Fruit fly (Drosophila melanogaster): ENCODE results near the gene CG5731.
A peak's percentile ranks its signal among the peaks of the same experiment; 100 is the strongest.

CG5731 gene

DNA sequence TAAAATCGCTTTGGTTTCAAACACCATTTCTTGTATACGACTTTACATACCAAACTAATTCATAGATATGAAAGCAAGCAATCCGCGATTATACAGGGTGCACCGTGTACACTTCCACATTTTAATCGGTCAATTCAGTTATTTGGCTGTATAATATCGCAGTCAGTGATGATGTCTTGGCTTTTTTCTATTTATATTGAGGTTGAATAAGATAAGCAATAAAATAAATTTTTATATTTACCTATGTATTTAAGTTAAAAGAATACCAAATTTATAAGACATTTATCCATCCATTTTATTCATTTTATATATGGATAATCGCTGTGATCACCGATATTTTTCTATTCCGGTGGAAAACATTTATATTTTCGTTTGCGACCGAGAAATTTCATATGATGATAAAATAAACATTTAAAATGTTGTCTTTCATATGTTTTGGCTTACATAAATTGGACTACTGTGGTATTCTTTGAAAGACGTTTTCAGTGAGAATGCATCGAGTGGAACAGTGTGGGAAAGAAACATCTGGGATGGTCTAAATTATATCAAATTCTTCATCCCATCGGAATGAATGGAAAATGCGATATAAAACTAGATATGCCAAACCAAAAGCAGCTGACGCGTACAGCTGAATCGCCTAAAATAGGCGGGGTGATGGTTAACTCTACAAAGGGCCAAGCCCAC, 17.3 kb upstream of the CG5731 start, which contains the start of gene CG5708:
TSS of gene CG5708 (minus strand) at position 85 of the 684 bp plus-strand sequence.
- TF ChIP-seq noc (tag; optimal IDR thresholded peaks at IDR 0.05): no peak

DNA sequence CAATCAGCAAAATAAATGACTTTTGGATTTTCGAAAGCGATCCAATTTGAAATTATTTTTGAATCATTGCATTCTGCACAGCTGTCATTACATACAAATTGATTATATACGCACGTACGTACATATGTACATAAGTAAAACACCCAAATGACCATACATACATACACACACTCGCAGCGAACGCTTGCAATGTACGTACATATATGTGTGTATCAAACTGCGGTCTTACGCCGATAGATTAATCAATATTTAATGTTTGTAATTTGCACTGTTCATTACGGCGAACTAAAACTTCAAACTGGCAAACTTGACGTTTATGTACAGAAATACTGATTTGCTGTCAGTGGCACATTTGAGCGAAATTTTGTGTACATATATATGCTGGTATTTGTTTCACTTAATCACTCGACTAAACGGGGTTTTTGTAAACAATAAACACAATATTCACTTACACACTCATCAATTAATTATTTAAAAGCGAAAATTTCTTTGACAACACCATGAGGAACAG, 16.7 kb upstream of the CG5731 start:
- no peak for TF ChIP-seq noc (tag; optimal IDR thresholded peaks at IDR 0.05)

DNA sequence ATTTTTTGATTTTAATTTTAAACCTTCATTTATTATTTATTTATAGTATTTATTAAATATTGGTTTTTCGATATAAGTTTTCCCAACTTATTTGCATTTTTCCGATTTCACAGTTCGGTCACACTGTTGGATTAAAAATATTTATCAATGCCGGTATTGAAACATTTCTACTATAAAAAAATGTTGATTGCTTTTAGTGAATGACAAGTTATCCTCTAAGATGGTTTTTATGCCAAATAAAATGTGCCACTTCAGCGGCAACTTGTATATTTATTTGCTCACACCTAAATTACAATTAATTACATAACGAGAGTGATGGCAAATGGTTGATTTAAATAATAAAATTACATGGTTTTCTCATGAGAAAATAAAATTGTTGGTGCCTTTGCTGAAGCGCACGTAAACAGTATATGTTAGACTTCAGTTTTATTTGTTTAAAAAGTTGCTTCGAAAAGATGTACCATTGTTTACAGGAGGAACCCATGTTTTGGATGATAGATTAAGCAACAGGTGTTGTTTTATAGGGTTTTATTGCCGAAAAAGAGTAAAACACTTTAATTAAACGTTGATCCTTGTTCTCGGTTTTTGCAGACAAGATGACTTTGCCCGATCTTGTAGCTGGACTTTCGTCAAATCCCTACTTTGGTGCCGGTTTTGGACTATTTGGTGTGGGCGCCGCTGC, 13.1 kb upstream of the CG5731 start, which contains the start of gene Bcs1:
TSS of gene Bcs1 (plus strand) at position 108 of the 682 bp plus-strand sequence.
- no peak for TF ChIP-seq noc (tag; optimal IDR thresholded peaks at IDR 0.05)

DNA sequence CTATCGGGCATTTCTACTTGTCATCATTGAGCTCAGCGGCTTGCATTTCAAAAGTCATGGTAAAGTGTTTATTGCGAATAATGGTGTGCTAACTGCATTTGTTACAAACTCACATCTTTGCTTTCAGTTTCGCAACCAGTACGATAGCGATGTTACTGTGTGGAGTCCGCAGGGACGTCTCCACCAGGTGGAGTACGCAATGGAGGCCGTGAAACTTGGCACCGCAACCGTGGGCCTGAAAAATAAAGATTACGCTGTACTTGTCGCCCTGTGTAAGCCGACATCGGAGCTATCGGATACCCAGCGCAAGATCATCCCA, 11.8 kb upstream of the CG5731 start:
- TF ChIP-seq noc (tag; optimal IDR thresholded peaks at IDR 0.05): no peak

DNA sequence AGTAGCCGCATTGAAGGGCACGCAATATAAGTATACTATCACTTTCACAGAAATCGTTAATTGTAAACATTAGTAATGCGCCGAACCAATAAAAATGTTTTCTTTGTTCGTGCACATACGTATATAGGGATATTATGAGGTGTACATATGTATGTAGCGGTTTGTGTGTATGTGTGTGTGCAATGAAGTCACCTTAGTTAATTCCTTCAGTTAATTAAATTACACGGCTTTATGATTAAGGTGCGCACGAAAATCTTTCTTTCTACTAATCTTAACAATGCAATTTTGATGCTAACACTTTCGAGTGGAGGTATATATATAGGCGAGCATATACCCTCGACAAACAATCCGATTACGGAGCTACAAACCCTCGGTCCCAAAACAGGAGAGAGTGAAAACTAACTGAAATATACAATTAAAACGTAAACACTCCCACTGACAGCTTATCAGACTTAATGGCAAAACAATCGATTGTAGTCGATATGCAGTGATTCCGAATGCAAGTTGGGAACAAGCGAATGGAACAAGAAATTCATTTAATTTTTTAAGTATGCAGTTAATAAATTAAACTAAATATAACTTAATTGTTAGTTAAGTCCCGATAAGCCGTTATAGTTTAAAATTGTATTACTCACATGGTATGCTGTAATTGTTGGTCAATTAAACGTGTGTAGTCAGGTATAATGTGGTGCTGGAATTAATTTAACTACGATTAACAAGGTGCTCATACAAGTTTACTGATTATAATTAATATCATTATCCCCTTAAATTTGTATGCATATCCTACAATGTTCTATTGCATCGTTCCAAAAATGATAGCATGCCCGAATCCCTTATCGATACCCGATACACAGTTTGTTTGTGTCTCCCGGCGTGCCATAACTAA, 11.2 kb upstream of the CG5731 start, which contains the start of the genes Npc1a and Prosalpha6:
TSS of gene Npc1a (minus strand) at position 716 of the 886 bp plus-strand sequence.
TSS of gene Prosalpha6 (plus strand) at position 851 of the 886 bp plus-strand sequence.
- no peak for TF ChIP-seq noc (tag; optimal IDR thresholded peaks at IDR 0.05)

DNA sequence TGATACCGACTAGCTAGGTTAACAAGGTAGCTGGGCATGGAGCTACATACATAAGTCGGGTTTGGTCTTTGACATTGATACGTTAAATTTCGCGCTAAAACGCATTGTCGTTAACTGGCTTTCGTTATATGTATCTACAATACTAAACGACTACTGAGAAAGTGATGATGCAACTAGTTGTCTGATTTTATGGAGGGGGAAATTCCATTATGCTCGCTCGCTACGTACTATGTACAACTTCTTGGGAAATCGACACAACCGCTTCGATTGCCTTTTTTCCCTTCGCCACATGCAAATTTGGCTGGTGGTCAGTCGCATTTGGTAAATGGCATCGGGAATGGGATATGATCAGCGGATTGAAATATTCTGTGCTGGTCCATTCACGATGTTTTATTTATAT, 10.5 kb upstream of the CG5731 start:
- no peak for TF ChIP-seq noc (tag; optimal IDR thresholded peaks at IDR 0.05)

DNA sequence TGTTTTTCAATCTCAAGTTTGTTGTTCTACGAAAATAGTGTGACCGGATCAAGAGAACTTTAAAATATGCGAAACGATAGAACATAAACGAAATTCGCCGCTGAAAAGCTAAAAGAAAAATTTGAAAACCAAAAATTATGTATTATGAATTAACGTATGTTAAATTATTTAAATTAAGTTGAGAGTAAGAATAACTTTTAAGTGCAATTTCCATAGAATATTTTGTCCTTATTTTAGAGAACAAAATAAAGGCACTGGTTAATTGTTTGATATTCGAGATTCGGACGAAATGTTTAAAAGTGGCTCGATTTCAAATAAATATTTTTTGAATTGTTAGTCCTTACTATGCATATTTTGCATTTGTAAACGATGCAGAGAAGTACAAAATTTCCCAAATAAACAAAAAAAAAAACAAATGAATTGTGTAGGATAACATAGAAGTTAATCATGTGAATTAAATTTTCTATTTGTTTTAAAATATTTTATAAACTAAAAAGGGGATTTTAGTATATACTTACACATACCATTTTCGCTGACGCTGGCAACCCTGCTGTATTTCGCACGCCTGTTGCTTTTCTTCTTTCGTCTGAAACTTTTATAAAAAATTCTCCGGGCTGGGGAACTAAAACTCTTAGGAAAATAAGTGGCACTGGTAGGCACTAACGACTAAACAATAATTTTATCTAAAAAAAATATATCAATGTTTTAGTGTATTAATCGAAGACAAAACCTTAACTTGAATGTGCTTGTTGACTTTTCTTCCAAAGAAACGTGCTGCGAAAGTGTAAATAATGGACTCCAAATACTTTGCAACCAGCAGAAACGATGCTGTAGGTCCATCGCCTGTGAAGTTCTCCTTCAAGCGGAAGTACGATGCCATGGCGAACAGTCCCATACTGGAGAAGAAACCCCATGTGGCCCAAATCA, 1.4 kb upstream of the CG5731 start, which contains the start of the genes CG5727 and ath:
TSS of gene CG5727 (minus strand) at position 51 of the 927 bp plus-strand sequence.
TSS of gene ath (plus strand) at position 513 of the 927 bp plus-strand sequence.
- TF ChIP-seq noc (tag; optimal IDR thresholded peaks at IDR 0.05): no peak

DNA sequence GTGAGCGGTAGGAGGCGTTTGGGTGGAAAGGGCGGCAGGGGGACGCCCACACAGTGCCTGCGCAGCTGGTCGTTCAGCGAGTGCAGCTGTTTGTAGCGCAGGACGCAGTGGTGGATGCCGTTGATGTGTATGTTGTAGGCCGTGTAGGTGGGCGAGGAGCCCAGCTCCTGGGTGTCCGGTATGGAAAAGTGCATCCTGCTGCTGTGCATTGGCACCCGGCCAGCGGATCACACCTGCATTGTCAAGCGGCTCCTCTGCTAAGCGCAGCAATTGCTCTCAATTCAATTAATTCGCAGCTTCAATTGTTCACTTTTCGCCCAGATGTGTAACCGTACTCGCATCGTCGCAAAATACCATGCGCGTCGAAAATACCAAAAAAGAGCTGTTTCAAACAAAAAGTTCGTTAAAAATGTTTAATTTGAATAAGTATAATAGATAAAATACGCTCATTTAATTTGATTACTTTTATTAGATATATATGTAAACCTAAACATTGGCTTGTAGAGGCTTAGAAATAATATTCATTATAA, 2.8 kb downstream of the CG5731 start, which contains the start of gene Snx17:
TSS of gene Snx17 (minus strand) at position 329 of the 530 bp plus-strand sequence.
- TF ChIP-seq noc (tag; optimal IDR thresholded peaks at IDR 0.05): no peak

DNA sequence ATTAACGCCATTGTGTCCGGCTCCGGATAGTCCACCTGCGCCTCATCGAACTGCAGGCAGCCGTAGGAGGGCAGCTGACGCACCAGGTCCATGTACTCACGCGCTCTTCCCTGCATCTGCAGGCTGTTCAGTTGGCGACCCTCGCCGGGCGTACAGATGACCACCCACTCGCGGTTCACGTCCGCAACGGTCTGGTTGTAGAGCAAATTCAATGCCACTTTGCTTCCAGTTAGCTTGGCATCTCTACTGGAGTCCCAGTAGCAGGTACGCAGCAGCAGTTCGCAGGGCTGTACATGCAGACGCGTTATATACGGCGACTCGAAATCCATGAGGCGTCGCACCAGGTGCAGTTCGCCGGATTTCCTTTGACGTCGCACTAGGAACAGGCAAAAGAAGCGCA, 3.6 kb downstream of the CG5731 start:
- TF ChIP-seq noc (tag; optimal IDR thresholded peaks at IDR 0.05): no peak

DNA sequence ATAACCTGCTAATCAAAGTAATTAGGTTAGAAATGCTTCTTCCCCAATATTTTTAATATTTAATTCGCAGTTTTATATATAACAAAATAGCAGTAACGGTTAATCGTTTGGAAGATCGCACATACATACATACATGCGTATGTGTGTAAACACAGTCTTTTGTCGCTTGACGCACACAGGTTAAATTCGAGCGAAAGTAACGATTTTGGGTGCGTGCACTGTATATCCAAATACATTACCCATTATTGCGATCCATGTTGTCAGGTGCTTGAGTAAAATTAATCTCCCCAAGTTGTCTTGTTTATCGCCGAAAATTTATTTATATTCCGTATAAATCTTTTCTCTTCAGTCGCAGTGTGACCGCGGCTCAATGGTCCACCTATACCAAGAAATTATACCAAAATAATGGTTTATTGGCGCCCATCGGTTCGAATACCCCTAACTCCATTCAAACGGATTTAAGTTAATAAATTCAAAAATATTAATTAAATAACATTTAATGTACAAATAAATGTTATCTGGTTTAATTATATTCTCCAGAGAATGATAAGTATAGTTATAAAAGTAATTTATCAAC, 5.5 kb downstream of the CG5731 start, which contains the start of gene CG34159:
TSS of gene CG34159 (minus strand) at position 385 of the 577 bp plus-strand sequence.
- peak; percentile 13 for TF ChIP-seq noc (tag; optimal IDR thresholded peaks at IDR 0.05)

DNA sequence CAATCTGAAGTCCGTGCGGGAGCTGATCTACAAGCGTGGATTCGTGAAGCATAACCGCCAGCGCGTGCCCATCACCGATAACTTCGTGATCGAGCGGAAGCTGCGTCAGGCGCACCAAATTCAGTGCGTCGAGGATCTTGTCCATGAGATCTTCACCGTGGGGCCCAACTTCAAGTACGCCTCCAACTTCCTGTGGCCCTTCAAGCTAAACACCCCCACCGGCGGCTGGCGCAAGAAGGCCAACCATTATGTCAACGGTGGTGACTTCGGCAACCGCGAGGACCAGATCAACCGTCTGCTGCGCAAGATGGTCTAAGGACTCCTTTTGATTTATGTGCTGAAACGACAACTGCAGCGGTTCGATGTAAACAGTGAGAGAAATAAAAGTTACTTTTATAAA, 7.8 kb downstream of the CG5731 start:
- no peak for TF ChIP-seq noc (tag; optimal IDR thresholded peaks at IDR 0.05)

DNA sequence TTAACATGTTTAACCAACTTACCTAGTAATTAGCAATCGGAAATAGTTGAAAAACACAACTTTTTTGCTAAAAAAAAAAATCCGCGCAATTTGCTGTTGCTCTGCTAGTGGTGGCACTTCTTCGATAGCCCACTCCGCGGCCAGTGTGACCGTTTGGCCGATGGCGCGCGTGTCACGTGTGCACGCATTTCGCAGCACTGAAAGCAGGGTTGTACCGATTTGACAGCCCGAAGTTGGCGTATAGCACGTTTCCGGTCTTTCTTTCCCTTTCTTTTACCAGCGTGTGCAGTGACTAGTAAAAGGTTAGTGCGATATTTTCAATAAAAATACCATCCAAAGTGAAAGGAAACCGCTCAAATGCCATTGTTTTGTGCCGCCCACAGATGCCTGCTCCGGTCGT, 8.7 kb downstream of the CG5731 start, which contains the start of the genes Ripalpha and RpL7:
TSS of gene Ripalpha (minus strand) at position 128 of the 400 bp plus-strand sequence.
TSS of gene RpL7 (plus strand) at position 158 of the 400 bp plus-strand sequence.
- TF ChIP-seq noc (tag; optimal IDR thresholded peaks at IDR 0.05): peak; percentile 88

DNA sequence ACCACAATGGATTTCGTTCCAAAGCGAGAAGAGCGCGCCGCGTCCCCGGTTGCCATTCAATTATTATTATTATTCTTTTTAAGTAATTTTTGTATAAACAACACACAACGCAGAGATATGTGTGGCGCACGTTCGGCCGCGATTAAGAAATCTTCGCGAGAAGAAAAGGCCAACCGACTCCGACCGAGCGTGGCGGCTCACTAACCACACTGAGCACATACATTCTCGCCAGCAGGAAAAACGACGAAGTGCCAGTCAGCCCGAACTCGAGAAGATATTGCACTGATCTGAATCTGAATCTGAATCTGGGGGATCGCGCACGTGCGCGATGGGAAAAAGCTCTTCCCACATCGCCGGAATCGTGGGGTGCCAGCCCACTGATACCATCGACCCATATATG, 10.6 kb downstream of the CG5731 start, which contains the start of gene Sur:
TSS of gene Sur (minus strand) at position 207 of the 400 bp plus-strand sequence.
- TF ChIP-seq noc (tag; optimal IDR thresholded peaks at IDR 0.05): no peak

DNA sequence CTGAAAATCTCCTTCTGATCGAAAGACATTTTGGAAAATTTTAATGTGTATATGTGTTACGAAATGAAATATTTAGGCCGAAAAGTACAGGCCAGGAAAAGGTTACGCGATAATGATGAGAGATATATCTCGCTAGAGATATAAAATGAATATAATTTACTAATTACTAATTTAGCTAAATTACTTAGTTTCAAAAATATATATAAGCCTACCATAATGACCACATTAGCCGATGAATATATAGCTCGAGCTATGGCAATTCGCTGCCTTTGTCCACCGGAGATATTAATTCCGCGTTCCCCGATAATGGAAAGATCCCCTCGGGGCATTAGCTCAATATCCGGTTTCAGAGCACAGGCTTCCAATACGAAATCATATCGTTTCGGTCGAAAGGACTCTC, 18.1 kb downstream of the CG5731 start, which contains the start of gene Fum4:
TSS of gene Fum4 (minus strand) at position 101 of the 400 bp plus-strand sequence.
- TF ChIP-seq noc (tag; optimal IDR thresholded peaks at IDR 0.05): no peak

Data from whole organism, larva.